Worm (Caenorhabditis elegans): ENCODE results near the gene tbx-9.

ce11 chrIII:10386476-10386875 is 44.8 kb upstream of the tbx-9 start, which contains the start of gene C38H2.3:
- no peak for TF ChIP-seq nhr-67 (tag; optimal IDR thresholded peaks at IDR 0.05)
- TF ChIP-seq ztf-4 (tag; optimal IDR thresholded peaks at IDR 0.05) = no peak
- TF ChIP-seq nhr-23 (tag; optimal IDR thresholded peaks at IDR 0.05) = no peak
- TF ChIP-seq snpc-4 (tag; optimal IDR thresholded peaks at IDR 0.05) = no peak
